Fruit fly (Drosophila melanogaster): Measurements from ENCODE around the gene CG43760.

Gene CG43760

dm6 chr2L:15752096-15752495 is 24.6 kb downstream of the CG43760 start, which contains the start of gene Mtr4:
Mtr4 (plus strand) TSS chr2L:15752263.
- TF ChIP-seq pad (GFP tag; optimal IDR thresholded peaks at IDR 0.05), result peak; percentile 100
- TF ChIP-seq Mnt (GFP tag; optimal IDR thresholded peaks at IDR 0.05), result peak; percentile 58
- no peak for TF ChIP-seq CG7045 (GFP tag; optimal IDR thresholded peaks at IDR 0.05)
- TF ChIP-seq CG33017 (tag; optimal IDR thresholded peaks at IDR 0.05), result no peak

- TF ChIP-seq bab1 (GFP tag; optimal IDR thresholded peaks at IDR 0.05) (no peak), cnc (optimal IDR thresholded peaks at IDR 0.05) (no peak), Crg-1 (GFP tag; optimal IDR thresholded peaks at IDR 0.05) (no peak), CG7045 (GFP tag; optimal IDR thresholded peaks at IDR 0.05) (no peak), CG33017 (tag; optimal IDR thresholded peaks at IDR 0.05) (no peak), CG7101 (tag; optimal IDR thresholded peaks at IDR 0.05) (no peak), toe (GFP tag; optimal IDR thresholded peaks at IDR 0.05) (no peak), Mnt (GFP tag; optimal IDR thresholded peaks at IDR 0.05) (no peak), CG12768 (GFP tag; optimal IDR thresholded peaks at IDR 0.05) (no peak), pad (GFP tag; optimal IDR thresholded peaks at IDR 0.05) (no peak), tj (GFP tag; optimal IDR thresholded peaks at IDR 0.05) (no peak), CG5204 (GFP tag; optimal IDR thresholded peaks at IDR 0.05) (no peak), CG14711 (tag; optimal IDR thresholded peaks at IDR 0.05) (no peak), CG11617 (GFP tag; optimal IDR thresholded peaks at IDR 0.05) (no peak), ovo (GFP tag; optimal IDR thresholded peaks at IDR 0.05) (no peak), CG1620 (GFP tag; optimal IDR thresholded peaks at IDR 0.05) (no peak), Clk (GFP tag; optimal IDR thresholded peaks at IDR 0.05) (no peak), cic (GFP tag; optimal IDR thresholded peaks at IDR 0.05) (no peak), kay (GFP tag; ENCODE audit: borderline replicate concordance) (no peak), Hr96 (GFP tag; optimal IDR thresholded peaks at IDR 0.05) (no peak)
These were observed 25.4 kb downstream of the CG43760 start for dm6 chr2L:15751259-15751555.

DNA sequence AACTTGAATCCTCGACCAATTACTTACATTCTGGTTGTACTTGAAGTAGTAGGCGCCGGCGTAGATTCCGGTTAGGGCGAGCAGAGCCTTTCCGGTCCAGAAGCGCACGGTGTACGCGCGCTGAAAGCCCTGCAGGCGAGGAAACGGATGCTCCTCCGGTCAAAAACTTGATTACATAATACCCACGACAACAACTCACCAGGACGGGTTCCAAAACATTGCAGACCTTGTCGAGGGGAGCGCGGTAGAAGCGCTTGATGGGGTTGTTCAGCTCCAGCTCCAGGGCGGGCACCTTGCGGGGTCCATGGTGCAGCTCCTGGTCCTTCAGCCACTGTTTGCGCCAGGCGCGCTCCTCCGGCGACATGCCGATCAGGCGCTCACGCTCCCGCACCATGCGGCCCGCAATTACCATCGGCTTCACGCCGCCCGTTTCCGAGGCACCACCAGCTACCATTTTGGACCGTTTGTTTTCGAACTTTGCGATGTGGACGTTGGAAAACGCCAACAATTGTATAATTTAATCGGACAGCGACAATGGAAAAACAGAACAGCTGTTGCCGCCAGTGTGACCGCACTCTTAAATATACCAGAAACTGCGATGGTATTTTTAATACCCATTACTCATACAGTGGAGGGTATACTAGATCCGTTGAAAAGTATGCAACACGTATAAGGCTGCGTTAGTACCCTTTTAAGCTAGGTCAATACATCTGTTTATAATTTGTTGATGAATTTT is 26.0 kb downstream of the CG43760 start, which contains the start of gene ND-B17:
Gene ND-B17, minus strand, starts transcription at position 556 of the 736 bp plus-strand sequence.
- TF ChIP-seq Hr96 (GFP tag; optimal IDR thresholded peaks at IDR 0.05) (peak; percentile 33), CG12768 (GFP tag; optimal IDR thresholded peaks at IDR 0.05) (peak; percentile 18), CG7045 (GFP tag; optimal IDR thresholded peaks at IDR 0.05) (no peak), CG14711 (tag; optimal IDR thresholded peaks at IDR 0.05) (no peak), CG1620 (GFP tag; optimal IDR thresholded peaks at IDR 0.05) (peak; percentile 56), Crg-1 (GFP tag; optimal IDR thresholded peaks at IDR 0.05) (no peak), CG11617 (GFP tag; optimal IDR thresholded peaks at IDR 0.05) (no peak), cic (GFP tag; optimal IDR thresholded peaks at IDR 0.05) (no peak), bab1 (GFP tag; optimal IDR thresholded peaks at IDR 0.05) (peak; percentile 29), cnc (optimal IDR thresholded peaks at IDR 0.05) (no peak), Clk (GFP tag; optimal IDR thresholded peaks at IDR 0.05) (no peak), CG33017 (tag; optimal IDR thresholded peaks at IDR 0.05) (no peak), Mnt (GFP tag; optimal IDR thresholded peaks at IDR 0.05) (no peak), CG5204 (GFP tag; optimal IDR thresholded peaks at IDR 0.05) (no peak), kay (GFP tag; ENCODE audit: borderline replicate concordance) (no peak), pad (GFP tag; optimal IDR thresholded peaks at IDR 0.05) (peak; percentile 23), ovo (GFP tag; optimal IDR thresholded peaks at IDR 0.05) (no peak), toe (GFP tag; optimal IDR thresholded peaks at IDR 0.05) (peak; percentile 47), tj (GFP tag; optimal IDR thresholded peaks at IDR 0.05) (no peak), CG7101 (tag; optimal IDR thresholded peaks at IDR 0.05) (no peak)

dm6 chr2L:15749313-15749712 is 27.3 kb downstream of the CG43760 start:
- TF ChIP-seq bab1 (GFP tag; optimal IDR thresholded peaks at IDR 0.05), result peak; percentile 35
- TF ChIP-seq kay (GFP tag; ENCODE audit: borderline replicate concordance), result no peak
- peak; percentile 99 for TF ChIP-seq tj (GFP tag; optimal IDR thresholded peaks at IDR 0.05)

dm6 chr2L:15748261-15748553 is 28.4 kb downstream of the CG43760 start:
- TF ChIP-seq Clk (GFP tag; optimal IDR thresholded peaks at IDR 0.05), result no peak
- no peak for TF ChIP-seq CG11617 (GFP tag; optimal IDR thresholded peaks at IDR 0.05)
- TF ChIP-seq bab1 (GFP tag; optimal IDR thresholded peaks at IDR 0.05), result no peak
- TF ChIP-seq CG7101 (tag; optimal IDR thresholded peaks at IDR 0.05), result no peak
- TF ChIP-seq pad (GFP tag; optimal IDR thresholded peaks at IDR 0.05), result no peak
- TF ChIP-seq cic (GFP tag; optimal IDR thresholded peaks at IDR 0.05), result no peak
- no peak for TF ChIP-seq ovo (GFP tag; optimal IDR thresholded peaks at IDR 0.05)
- no peak for TF ChIP-seq Mnt (GFP tag; optimal IDR thresholded peaks at IDR 0.05)
- TF ChIP-seq kay (GFP tag; ENCODE audit: borderline replicate concordance), result no peak
- TF ChIP-seq CG14711 (tag; optimal IDR thresholded peaks at IDR 0.05), result no peak
- no peak for TF ChIP-seq cnc (optimal IDR thresholded peaks at IDR 0.05)
- no peak for TF ChIP-seq CG1620 (GFP tag; optimal IDR thresholded peaks at IDR 0.05)
- no peak for TF ChIP-seq CG33017 (tag; optimal IDR thresholded peaks at IDR 0.05)
- no peak for TF ChIP-seq Hr96 (GFP tag; optimal IDR thresholded peaks at IDR 0.05)
- no peak for TF ChIP-seq Crg-1 (GFP tag; optimal IDR thresholded peaks at IDR 0.05)
- TF ChIP-seq tj (GFP tag; optimal IDR thresholded peaks at IDR 0.05), result no peak
- no peak for TF ChIP-seq CG5204 (GFP tag; optimal IDR thresholded peaks at IDR 0.05)
- TF ChIP-seq CG12768 (GFP tag; optimal IDR thresholded peaks at IDR 0.05), result no peak
- TF ChIP-seq CG7045 (GFP tag; optimal IDR thresholded peaks at IDR 0.05), result no peak

- no peak for TF ChIP-seq CG1620 (GFP tag; optimal IDR thresholded peaks at IDR 0.05)
- peak; percentile 0 for TF ChIP-seq bab1 (GFP tag; optimal IDR thresholded peaks at IDR 0.05)
- TF ChIP-seq CG5204 (GFP tag; optimal IDR thresholded peaks at IDR 0.05), result no peak
- no peak for TF ChIP-seq toe (GFP tag; optimal IDR thresholded peaks at IDR 0.05)
- TF ChIP-seq CG7101 (tag; optimal IDR thresholded peaks at IDR 0.05), result no peak
- TF ChIP-seq Clk (GFP tag; optimal IDR thresholded peaks at IDR 0.05), result no peak
- no peak for TF ChIP-seq ovo (GFP tag; optimal IDR thresholded peaks at IDR 0.05)
- no peak for TF ChIP-seq CG33017 (tag; optimal IDR thresholded peaks at IDR 0.05)
- no peak for TF ChIP-seq cic (GFP tag; optimal IDR thresholded peaks at IDR 0.05)
- peak; percentile 5 for TF ChIP-seq CG12768 (GFP tag; optimal IDR thresholded peaks at IDR 0.05)
- TF ChIP-seq CG14711 (tag; optimal IDR thresholded peaks at IDR 0.05), result no peak
- no peak for TF ChIP-seq CG7045 (GFP tag; optimal IDR thresholded peaks at IDR 0.05)
- TF ChIP-seq Crg-1 (GFP tag; optimal IDR thresholded peaks at IDR 0.05), result no peak
- no peak for TF ChIP-seq kay (GFP tag; ENCODE audit: borderline replicate concordance)
- no peak for TF ChIP-seq pad (GFP tag; optimal IDR thresholded peaks at IDR 0.05)
These were observed 29.0 kb downstream of the CG43760 start, which contains the start of gene CycE for dm6 chr2L:15747394-15748260. CycE (minus strand) TSS chr2L:15748150.
